Worm (Caenorhabditis elegans) whole organism, late embryonic: ENCODE results near the gene irld-6.

Experiments
- C08G9.2 ChIP-seq: sonication (generic microtip); optimal IDR thresholded peaks from 2 replicates; lab custom pipeline; 2016; ENCODE audit warnings: mild to moderate bottlenecking, missing genetic modification characterization, moderate library complexity, missing compliant biosample characterization
- ama-1 ChIP-seq: fragments of 150-350 bp; optimal IDR thresholded peaks from 2 replicates; lab custom pipeline; 2014
- ceh-18 ChIP-seq: sonication (generic microtip); optimal IDR thresholded peaks from 2 replicates; lab custom pipeline; 2016; ENCODE audit warnings: missing genetic modification characterization, missing compliant biosample characterization
- ceh-24 ChIP-seq: sonication (generic microtip); optimal IDR thresholded peaks from 2 replicates; lab custom pipeline; 2016; ENCODE audit warnings: mild to moderate bottlenecking, missing genetic modification characterization, missing compliant biosample characterization
- ceh-31 ChIP-seq: sonication (generic microtip); optimal IDR thresholded peaks from 2 replicates; lab custom pipeline; 2016; ENCODE audit warnings: missing genetic modification characterization, missing compliant biosample characterization
- ceh-9 ChIP-seq: sonication (generic microtip); optimal IDR thresholded peaks from 2 replicates; lab custom pipeline; 2016; ENCODE audit warnings: mild to moderate bottlenecking, missing genetic modification characterization, inconsistent platforms, missing compliant biosample characterization
- che-1 ChIP-seq: sonication (generic microtip); optimal IDR thresholded peaks from 2 replicates; lab custom pipeline; 2016; ENCODE audit warnings: mild to moderate bottlenecking, missing genetic modification characterization, missing compliant biosample characterization
- dmd-4 ChIP-seq: sonication (generic microtip); optimal IDR thresholded peaks from 2 replicates; lab custom pipeline; 2016; ENCODE audit warnings: borderline replicate concordance, missing genetic modification characterization, missing compliant biosample characterization
- dve-1 ChIP-seq: sonication (generic microtip); optimal IDR thresholded peaks from 2 replicates; lab custom pipeline; 2017; ENCODE audit warnings: antibody characterized with exemption, mild to moderate bottlenecking, missing genetic modification characterization, missing compliant biosample characterization
- elt-2 ChIP-seq: sonication (generic microtip); optimal IDR thresholded peaks from 2 replicates; lab custom pipeline; 2016; ENCODE audit warnings: missing genetic modification reagents, missing genetic modification characterization, missing compliant biosample characterization
- elt-4 ChIP-seq: sonication (generic microtip); optimal IDR thresholded peaks from 2 replicates; lab custom pipeline; 2016; ENCODE audit warnings: missing genetic modification characterization, missing compliant biosample characterization
- fkh-10 ChIP-seq: fragments of 150-350 bp; optimal IDR thresholded peaks from 2 replicates; lab custom pipeline; 2014; ENCODE audit warnings: missing biosample characterization, missing genetic modification reagents, missing genetic modification characterization
- fkh-6 ChIP-seq: sonication (generic microtip); optimal IDR thresholded peaks from 2 replicates; lab custom pipeline; 2016; ENCODE audit warnings: missing genetic modification characterization, missing compliant biosample characterization
- gmeb-2 ChIP-seq: sonication (generic microtip); optimal IDR thresholded peaks from 2 replicates; lab custom pipeline; 2016; ENCODE audit warnings: missing genetic modification characterization, inconsistent platforms, missing compliant biosample characterization
- hlh-15 ChIP-seq: sonication (generic microtip); optimal IDR thresholded peaks from 2 replicates; lab custom pipeline; 2016; ENCODE audit warnings: missing genetic modification characterization, missing compliant biosample characterization
- lin-11 ChIP-seq: fragments of 200-800 bp; sonication (Bioruptor generic); optimal IDR thresholded peaks from 2 replicates; lab custom pipeline; 2018; ENCODE audit warnings: mild to moderate bottlenecking, missing genetic modification characterization, missing compliant biosample characterization
- madf-2 ChIP-seq: sonication (generic microtip); optimal IDR thresholded peaks from 2 replicates; lab custom pipeline; 2017; ENCODE audit warnings: missing genetic modification characterization, missing compliant biosample characterization
- npax-4 ChIP-seq: sonication (generic microtip); optimal IDR thresholded peaks from 2 replicates; lab custom pipeline; 2016; ENCODE audit warnings: missing genetic modification characterization, missing compliant biosample characterization
- odd-2 ChIP-seq: sonication (generic microtip); optimal IDR thresholded peaks from 2 replicates; lab custom pipeline; 2017; ENCODE audit warnings: antibody characterized with exemption, mild to moderate bottlenecking, missing genetic modification characterization, missing compliant biosample characterization
- pat-9 ChIP-seq: fragments of 200-800 bp; sonication (Bioruptor generic); optimal IDR thresholded peaks from 2 replicates; lab custom pipeline; 2018; ENCODE audit warnings: mild to moderate bottlenecking, missing genetic modification characterization, moderate library complexity, missing compliant biosample characterization
- pax-1 ChIP-seq: fragments of 150-350 bp; optimal IDR thresholded peaks from 2 replicates; lab custom pipeline; 2014; ENCODE audit warnings: missing biosample characterization, missing genetic modification characterization
- pha-2 ChIP-seq: sonication (generic microtip); optimal IDR thresholded peaks from 2 replicates; lab custom pipeline; 2017; ENCODE audit warnings: mild to moderate bottlenecking, missing genetic modification characterization, missing compliant biosample characterization
- pha-4 ChIP-seq: fragments of 150-350 bp; optimal IDR thresholded peaks from 2 replicates; lab custom pipeline; 2018; ENCODE audit warnings: missing biosample characterization, missing genetic modification reagents, missing genetic modification characterization
- pros-1 ChIP-seq: fragments of 150-350 bp; optimal IDR thresholded peaks from 2 replicates; lab custom pipeline; 2014; ENCODE audit warnings: missing biosample characterization, missing genetic modification reagents, missing genetic modification characterization
- rnt-1 ChIP-seq: sonication (generic microtip); optimal IDR thresholded peaks from 2 replicates; lab custom pipeline; 2016; ENCODE audit warnings: missing genetic modification characterization, missing compliant biosample characterization
- sdc-2 ChIP-seq: sonication (generic microtip); optimal IDR thresholded peaks from 2 replicates; lab custom pipeline; 2016; ENCODE audit warnings: missing genotype, missing genetic modification characterization, missing compliant biosample characterization
- sox-4 ChIP-seq: sonication (generic microtip); optimal IDR thresholded peaks from 2 replicates; lab custom pipeline; 2017; ENCODE audit warnings: mild to moderate bottlenecking, missing genetic modification characterization, inconsistent platforms, missing compliant biosample characterization
- unc-3 ChIP-seq, 2 experiments: fragments of 200-800 bp in 1 of 2; sonication (Bioruptor generic) in 1 of 2; sonication (generic microtip) in 1 of 2; conservative IDR thresholded peaks in 1 of 2; optimal IDR thresholded peaks in 1 of 2; 2 replicates each; pipeline versions ENCODE4 v1.3.6 to Lab custom; 2016 to 2022; ENCODE audit warnings: missing compliant biosample characterization in 2 of 2, missing genetic modification characterization in 2 of 2, missing genetic modification reagents in 1 of 2
- unc-42 ChIP-seq: sonication (generic microtip); optimal IDR thresholded peaks from 2 replicates; lab custom pipeline; 2016; ENCODE audit warnings: missing genotype, missing genetic modification characterization, missing compliant biosample characterization
- unc-55 ChIP-seq: sonication (generic microtip); optimal IDR thresholded peaks from 2 replicates; lab custom pipeline; 2017; ENCODE audit warnings: missing biosample characterization, missing genetic modification reagents, missing genetic modification characterization
- unc-86 ChIP-seq: sonication (generic microtip); optimal IDR thresholded peaks from 2 replicates; lab custom pipeline; 2016; ENCODE audit warnings: missing genetic modification characterization, missing compliant biosample characterization
- zip-5 ChIP-seq: sonication (generic microtip); optimal IDR thresholded peaks from 2 replicates; lab custom pipeline; 2016; ENCODE audit warnings: missing genetic modification characterization, missing compliant biosample characterization
- ztf-16 ChIP-seq: sonication (generic microtip); optimal IDR thresholded peaks from 2 replicates; lab custom pipeline; 2017; ENCODE audit warnings: missing genetic modification characterization, missing compliant biosample characterization

Gene irld-6

ce11 chrV:10770026-10770425, 13.4 kb upstream of the irld-6 start, which contains the start of the genes D1054.1 and pas-2:
TSS of gene D1054.1 (minus strand) at chrV:10770217.
TSS of gene pas-2 (plus strand) at chrV:10770368.
- TF ChIP-seq elt-2 (no peak), madf-2 (tag; lab: Kevin White, UChicago) (no peak), unc-42 (tag; lab: Kevin White, UChicago) (peak; percentile 90), ceh-9 (tag; lab: Kevin White, UChicago) (no peak), ama-1 (lab: Kevin White, UChicago) (no peak)

- TF ChIP-seq ztf-16 (tag; lab: Kevin White, UChicago) (no peak), fkh-6 (no peak), rnt-1 (tag; lab: Kevin White, UChicago) (no peak), odd-2 (tag; lab: Kevin White, UChicago) (no peak), ceh-31 (tag; lab: Kevin White, UChicago) (no peak), unc-55 (GFP tag; lab: Kevin White, UChicago) (no peak), gmeb-2 (tag; lab: Kevin White, UChicago) (no peak), lin-11 (tag; lab: Kevin White, UChicago) (no peak)
- TF ChIP-seq, all 69 proteins: peak for 0
Measured at ce11 chrV:10768892-10769291, 12.3 kb upstream of the irld-6 start.

DNA sequence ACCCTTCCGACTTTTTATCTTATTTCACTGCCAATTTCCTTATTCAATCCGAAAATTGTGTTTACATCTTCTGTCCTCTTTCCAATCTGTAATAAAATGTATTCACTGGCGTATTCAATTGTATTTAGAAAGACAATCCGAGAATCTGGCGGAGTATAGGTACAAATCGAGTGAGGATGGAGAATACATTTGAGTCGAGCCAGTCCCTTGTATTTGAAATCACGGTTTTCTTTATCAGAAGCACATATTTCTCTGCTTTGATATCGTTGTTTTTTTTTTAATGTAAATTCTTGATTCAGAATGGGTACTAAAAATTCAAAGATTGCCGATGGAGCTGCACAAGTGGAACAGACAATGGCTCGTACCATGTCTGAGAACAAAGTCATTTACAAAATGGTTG, 7.5 kb upstream of the irld-6 start, which contains the start of gene ocr-1:
Gene ocr-1, plus strand, starts transcription at position 301 of the 400 bp plus-strand sequence.
- TF ChIP-seq C08G9.2 = no peak
- no peak for TF ChIP-seq unc-86
- no peak for TF ChIP-seq che-1 (tag; lab: Kevin White, UChicago)
- TF ChIP-seq, all 69 proteins: peak for 0

- TF ChIP-seq pros-1 (tag; lab: Kevin White, UChicago) = no peak
- TF ChIP-seq pha-2 (tag; lab: Kevin White, UChicago) = no peak
Measured at ce11 chrV:10762695-10763094, 6.1 kb upstream of the irld-6 start, which contains the start of gene sre-6. TSS of gene sre-6 (minus strand) at chrV:10762795.

- TF ChIP-seq ztf-16 (tag; lab: Kevin White, UChicago) (no peak), unc-3 (GFP tag; conservative IDR thresholded peaks at IDR 0.05; lab: Robert Waterston, UW) (no peak), unc-3 (tag; optimal IDR thresholded peaks at IDR 0.05; lab: Kevin White, UChicago) (no peak), pat-9 (tag; lab: Kevin White, UChicago) (no peak), ceh-31 (tag; lab: Kevin White, UChicago) (no peak), pax-1 (tag; lab: Kevin White, UChicago) (no peak), npax-4 (tag; lab: Kevin White, UChicago) (no peak), ceh-24 (no peak)
- TF ChIP-seq, all 69 proteins: peak for 0
Measured at ce11 chrV:10760839-10761238, 4.2 kb upstream of the irld-6 start.

DNA sequence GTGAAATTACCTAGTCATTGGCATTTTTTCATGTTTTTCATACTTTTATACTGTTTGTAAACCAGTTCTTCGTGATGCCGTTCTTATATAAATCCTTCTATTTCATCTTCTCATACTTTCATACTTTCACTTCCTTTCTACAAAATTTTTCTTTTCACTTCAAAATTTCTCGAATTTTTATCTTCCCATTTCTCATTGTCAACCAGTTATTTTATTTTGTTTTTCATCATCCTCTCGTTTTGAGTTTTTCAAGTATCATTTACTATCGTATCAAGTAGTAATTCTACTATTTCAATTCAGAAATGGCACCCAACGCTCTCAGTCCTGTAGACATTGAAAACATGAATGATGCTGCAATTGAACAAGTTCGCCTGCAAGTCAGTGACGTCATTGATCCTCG, 2.1 kb upstream of the irld-6 start, which contains the start of gene F28H7.8:
Gene F28H7.8, plus strand, starts transcription at position 301 of the 400 bp plus-strand sequence.
- TF ChIP-seq fkh-10 = no peak
- no peak for TF ChIP-seq C08G9.2
- TF ChIP-seq ceh-18 (tag; lab: Kevin White, UChicago) = no peak
- TF ChIP-seq zip-5 (tag; lab: Kevin White, UChicago) = no peak
- TF ChIP-seq dmd-4 (tag; lab: Kevin White, UChicago) = no peak
- TF ChIP-seq gmeb-2 (tag; lab: Kevin White, UChicago) = no peak
- no peak for TF ChIP-seq dve-1 (tag; lab: Kevin White, UChicago)
- TF ChIP-seq pha-4 (tag; lab: Kevin White, UChicago) = no peak
- no peak for TF ChIP-seq hlh-15 (tag; lab: Kevin White, UChicago)
- no peak for TF ChIP-seq odd-2 (tag; lab: Kevin White, UChicago)
- no peak for TF ChIP-seq elt-4
- no peak for TF ChIP-seq sox-4 (tag; lab: Kevin White, UChicago)
- TF ChIP-seq sdc-2 (tag; lab: Kevin White, UChicago) = no peak
- TF ChIP-seq pax-1 (tag; lab: Kevin White, UChicago) = no peak
- TF ChIP-seq fkh-6 = no peak
